Worm (Caenorhabditis elegans): ENCODE measurements around the gene gtl-2.
"Not testable (repeated sequence)": the region's sequence is repeated elsewhere in the genome, so short reads cannot be mapped to it uniquely, and the experiment has no call there.

The gtl-2 gene

ce11 chrIV:11273151-11273550, at the start of gene gtl-2:
Gene gtl-2 (plus strand): TSS chrIV:11273451.
- no peak for TF ChIP-seq unc-62 (GFP tag; optimal IDR thresholded peaks at IDR 0.05)

- TF ChIP-seq unc-62 (GFP tag; optimal IDR thresholded peaks at IDR 0.05) = no peak
These were observed 49.4 kb upstream of the gtl-2 start, which contains the start of gene C29F4.3 for ce11 chrIV:11223878-11224277. Gene C29F4.3 (minus strand): TSS chrIV:11223978.

- TF ChIP-seq unc-62 (GFP tag; optimal IDR thresholded peaks at IDR 0.05) = no peak
These were observed 48.0 kb upstream of the gtl-2 start, which contains the start of gene col-125 for ce11 chrIV:11225206-11225605. Gene col-125 (plus strand): TSS chrIV:11225506.

- TF ChIP-seq unc-62 (GFP tag; optimal IDR thresholded peaks at IDR 0.05) = no peak
These were observed 46.7 kb upstream of the gtl-2 start for ce11 chrIV:11226545-11226944.

- TF ChIP-seq unc-62 (GFP tag; optimal IDR thresholded peaks at IDR 0.05) = no peak
These were observed 44.2 kb upstream of the gtl-2 start for ce11 chrIV:11229013-11229412.

- TF ChIP-seq unc-62 (GFP tag; optimal IDR thresholded peaks at IDR 0.05) = no peak
These were observed 43.2 kb upstream of the gtl-2 start, which contains the start of gene best-7 for ce11 chrIV:11230069-11230468. Gene best-7 (minus strand): TSS chrIV:11230307.

ce11 chrIV:11231376-11231775, 41.9 kb upstream of the gtl-2 start:
- TF ChIP-seq unc-62 (GFP tag; optimal IDR thresholded peaks at IDR 0.05) = no peak

- no peak for TF ChIP-seq unc-62 (GFP tag; optimal IDR thresholded peaks at IDR 0.05)
These were observed 37.5 kb upstream of the gtl-2 start for ce11 chrIV:11235755-11236154.

ce11 chrIV:11241368-11241767, 31.9 kb upstream of the gtl-2 start, which contains the start of gene C05C12.6:
Gene C05C12.6 (minus strand): TSS chrIV:11241468.
- TF ChIP-seq unc-62 (GFP tag; optimal IDR thresholded peaks at IDR 0.05) = no peak

ce11 chrIV:11247434-11247833, 25.8 kb upstream of the gtl-2 start:
- TF ChIP-seq unc-62 (GFP tag; optimal IDR thresholded peaks at IDR 0.05) = no peak

- no peak for TF ChIP-seq unc-62 (GFP tag; optimal IDR thresholded peaks at IDR 0.05)
These were observed 25.1 kb upstream of the gtl-2 start, which contains the start of gene C05C12.4 for ce11 chrIV:11248031-11248631. Gene C05C12.4 (minus strand): TSS chrIV:11248081.

- not testable (repeated sequence) for TF ChIP-seq unc-62 (GFP tag; optimal IDR thresholded peaks at IDR 0.05)
These were observed 19.6 kb upstream of the gtl-2 start, which contains the start of gene C05C12.1 for ce11 chrIV:11253689-11254088. Gene C05C12.1 (plus strand): TSS chrIV:11253989.

- TF ChIP-seq unc-62 (GFP tag; optimal IDR thresholded peaks at IDR 0.05) = no peak
These were observed 15.8 kb upstream of the gtl-2 start for ce11 chrIV:11257476-11257875.

ce11 chrIV:11259485-11259972, 13.7 kb upstream of the gtl-2 start, which contains the start of gene gtl-1:
Gene gtl-1 (minus strand): TSS chrIV:11259535.
- no peak for TF ChIP-seq unc-62 (GFP tag; optimal IDR thresholded peaks at IDR 0.05)

ce11 chrIV:11260544-11261227, 12.6 kb upstream of the gtl-2 start, which contains the start of gene C05C12.5:
Gene C05C12.5 (minus strand): TSS chrIV:11261185.
- no peak for TF ChIP-seq unc-62 (GFP tag; optimal IDR thresholded peaks at IDR 0.05)

ce11 chrIV:11261535-11261934, 11.7 kb upstream of the gtl-2 start, which contains the start of gene F54D1.1:
Gene F54D1.1 (plus strand): TSS chrIV:11261835.
- TF ChIP-seq unc-62 (GFP tag; optimal IDR thresholded peaks at IDR 0.05) = no peak

- TF ChIP-seq unc-62 (GFP tag; optimal IDR thresholded peaks at IDR 0.05) = not testable (repeated sequence)
These were observed 10.2 kb upstream of the gtl-2 start, which contains the start of gene col-126 for ce11 chrIV:11263101-11263500. Gene col-126 (plus strand): TSS chrIV:11263401.
